Fruit fly (Drosophila melanogaster): ENCODE data around the gene Tsp3A.

The Tsp3A gene

dm6 chrX:2658258-2658853, 38.8 kb upstream of the Tsp3A start (continued):
- TF ChIP-seq az2 (GFP tag; optimal IDR thresholded peaks at IDR 0.05) (no peak), HmgD (GFP tag; optimal IDR thresholded peaks at IDR 0.05) (no peak), CG11695 (GFP tag; IDR thresholded peaks at IDR 0.05) (0 out of 3 replicates have a peak, but pooled peaks have one; percentile 22), toy (GFP tag; IDR thresholded peaks at IDR 0.05) (no peak), CG18619 (GFP tag; optimal IDR thresholded peaks at IDR 0.05) (no peak), Deaf1 (tag; optimal IDR thresholded peaks at IDR 0.05) (peak; percentile 32), CG10147 (GFP tag; optimal IDR thresholded peaks at IDR 0.05) (no peak), trem (tag; optimal IDR thresholded peaks at IDR 0.05) (no peak), emc (GFP tag; optimal IDR thresholded peaks at IDR 0.05) (no peak), CG9817 (tag; optimal IDR thresholded peaks at IDR 0.05) (no peak), CG4854 (GFP tag; optimal IDR thresholded peaks at IDR 0.05) (no peak), D19B (GFP tag; optimal IDR thresholded peaks at IDR 0.05) (no peak), sisA (GFP tag; IDR thresholded peaks at IDR 0.05) (no peak), Mad (GFP tag; optimal IDR thresholded peaks at IDR 0.05) (no peak), CG15479 (GFP tag; optimal IDR thresholded peaks at IDR 0.05) (no peak), CG2889 (GFP tag; IDR thresholded peaks at IDR 0.05) (no peak), usp (GFP tag; optimal IDR thresholded peaks at IDR 0.05) (no peak), Hand (GFP tag; optimal IDR thresholded peaks at IDR 0.05) (no peak), CG16815 (GFP tag; optimal IDR thresholded peaks at IDR 0.05) (no peak), Sin3A (optimal IDR thresholded peaks at IDR 0.05) (no peak), CG7987 (GFP tag; optimal IDR thresholded peaks at IDR 0.05) (no peak), slbo (GFP tag; IDR thresholded peaks at IDR 0.05) (no peak), CG2199 (GFP tag; IDR thresholded peaks at IDR 0.05) (no peak), CG32767 (GFP tag; IDR thresholded peaks at IDR 0.05) (no peak), CG6272 (GFP tag; IDR thresholded peaks at IDR 0.05) (no peak), Hr51 (GFP tag; optimal IDR thresholded peaks at IDR 0.05) (no peak), vvl (GFP tag; IDR thresholded peaks at IDR 0.05) (peak; percentile 38; the same call in 1 of the 2 replicates), tna (GFP tag; IDR thresholded peaks at IDR 0.05; ENCODE audit: partially characterized antibody) (no peak), CG6683 (GFP tag; optimal IDR thresholded peaks at IDR 0.05) (no peak), btn (GFP tag; optimal IDR thresholded peaks at IDR 0.05) (no peak), CG16779 (GFP tag; IDR thresholded peaks at IDR 0.05) (no peak), CG8089 (GFP tag; optimal IDR thresholded peaks at IDR 0.05) (no peak), Six4 (GFP tag; optimal IDR thresholded peaks at IDR 0.05) (no peak), HHEX (GFP tag; optimal IDR thresholded peaks at IDR 0.05) (no peak), crc (GFP tag; optimal IDR thresholded peaks at IDR 0.05) (no peak), eve (GFP tag; optimal IDR thresholded peaks at IDR 0.05) (no peak), Drgx (GFP tag; IDR thresholded peaks at IDR 0.05) (0 out of 2 replicates have a peak, but pooled peaks have one; percentile 11), Nf-YB (GFP tag; optimal IDR thresholded peaks at IDR 0.05) (no peak), CG14965 (GFP tag; optimal IDR thresholded peaks at IDR 0.05; ENCODE audit: borderline replicate concordance) (no peak), CG9876 (GFP tag; optimal IDR thresholded peaks at IDR 0.05) (no peak), CG3726 (GFP tag; IDR thresholded peaks at IDR 0.05) (no peak), CG10959 (GFP tag; IDR thresholded peaks at IDR 0.05) (no peak), MBD-R2 (GFP tag; IDR thresholded peaks at IDR 0.05) (no peak), jumu (GFP tag; optimal IDR thresholded peaks at IDR 0.05) (no peak), CG17361 (GFP tag; IDR thresholded peaks at IDR 0.05) (no peak), mirr (GFP tag; optimal IDR thresholded peaks at IDR 0.05) (no peak), ranshi (GFP tag; IDR thresholded peaks at IDR 0.05) (no peak), lov (optimal IDR thresholded peaks at IDR 0.05) (no peak), lov (GFP tag; IDR thresholded peaks at IDR 0.05) (no peak), CG6791 (GFP tag; IDR thresholded peaks at IDR 0.05; ENCODE audit: partially characterized antibody) (no peak), MTF-1 (GFP tag; optimal IDR thresholded peaks at IDR 0.05; ENCODE audit: borderline replicate concordance) (no peak), CG3407 (GFP tag; optimal IDR thresholded peaks at IDR 0.05) (no peak)
